Fruit fly (Drosophila melanogaster): Measurements from ENCODE around the gene Ziz.

- peak; percentile 78 to 79 for TF ChIP-seq CTCF (optimal IDR thresholded peaks at IDR 0.05)
- TF ChIP-seq CG8478 (optimal IDR thresholded peaks at IDR 0.05): no peak
Observed at dm6 chr2L:7423333-7423895, 72.7 kb downstream of the Ziz start.

Data from S2 (cell line).